Worm (Caenorhabditis elegans) whole organism, midembryonic: ENCODE results near the gene F41E6.1.

ENCODE experiments used
- T22C8.4 ChIP-seq: fragments of 200-800 bp; sonication (Bioruptor generic); IDR thresholded peaks from 2 replicates; pipeline ENCODE4 v1.3.6; 2022; ENCODE audit warnings: missing genetic modification characterization, missing compliant biosample characterization
- cog-1 ChIP-seq: sonication (generic microtip); optimal IDR thresholded peaks from 2 replicates; lab custom pipeline; 2016; ENCODE audit warnings: missing genetic modification characterization, missing compliant biosample characterization
- flt-1 ChIP-seq: fragments of 200-800 bp; sonication (Bioruptor generic); IDR thresholded peaks from 2 replicates; pipeline ENCODE4 v1.3.6; 2022; ENCODE audit warnings: missing genetic modification characterization, missing compliant biosample characterization
- klf-2 ChIP-seq: fragments of 200-800 bp; sonication (Bioruptor generic); conservative IDR thresholded peaks from 2 replicates; pipeline ENCODE4 v1.3.6; 2022; ENCODE audit warnings: missing genetic modification reagents, missing genetic modification characterization, missing compliant biosample characterization
- med-1 ChIP-seq: sonication (generic microtip); optimal IDR thresholded peaks from 2 replicates; lab custom pipeline; 2017; ENCODE audit warnings: missing genetic modification characterization, mild to moderate bottlenecking, missing compliant biosample characterization, antibody characterized with exemption, missing genetic modification reagents; ENCODE audit not compliant: insufficient read depth
- ref-1 ChIP-seq: fragments of 200-800 bp; sonication (Bioruptor generic); conservative IDR thresholded peaks from 2 replicates; pipeline ENCODE4 v1.3.6; 2022; ENCODE audit warnings: missing genetic modification reagents, missing genetic modification characterization, missing compliant biosample characterization
- tab-1 ChIP-seq: fragments of 200-800 bp; sonication (Bioruptor generic); IDR thresholded peaks from 2 replicates; pipeline ENCODE4 v1.3.6; 2022; ENCODE audit warnings: missing genetic modification characterization, missing compliant biosample characterization
- ztf-23 ChIP-seq: fragments of 200-800 bp; sonication (Bioruptor generic); IDR thresholded peaks from 2 replicates; pipeline ENCODE4 v1.3.6; 2022; ENCODE audit warnings: missing genetic modification reagents, missing genetic modification characterization, missing compliant biosample characterization
- ztf-29 ChIP-seq: fragments of 200-800 bp; sonication (Bioruptor generic); IDR thresholded peaks from 2 replicates; pipeline ENCODE4 v1.3.6; 2022; ENCODE audit warnings: missing genetic modification reagents, missing genetic modification characterization, missing compliant biosample characterization

F41E6.1 gene

ce11 chrV:8654460-8655419, 32.3 kb downstream of the F41E6.1 start:
- no peak for TF ChIP-seq med-1 (GFP tag; lab: Kevin White, UChicago)
- TF ChIP-seq flt-1: no peak
- no peak for TF ChIP-seq ztf-29 (GFP tag; lab: Robert Waterston, UW)
- TF ChIP-seq ref-1 (GFP tag; lab: Robert Waterston, UW): no peak
- TF ChIP-seq klf-2 (GFP tag; lab: Robert Waterston, UW): no peak
- no peak for TF ChIP-seq tab-1 (GFP tag; lab: Robert Waterston, UW)
- TF ChIP-seq T22C8.4 (GFP tag; lab: Robert Waterston, UW): no peak
- TF ChIP-seq ztf-23 (GFP tag; lab: Robert Waterston, UW): no peak
- no peak for TF ChIP-seq cog-1

ce11 chrV:8657911-8658310, 35.5 kb downstream of the F41E6.1 start:
- TF ChIP-seq ztf-23 (GFP tag; lab: Robert Waterston, UW) (no peak), med-1 (GFP tag; lab: Kevin White, UChicago) (no peak), ref-1 (GFP tag; lab: Robert Waterston, UW) (no peak)

- TF ChIP-seq T22C8.4 (GFP tag; lab: Robert Waterston, UW) (no peak), med-1 (GFP tag; lab: Kevin White, UChicago) (no peak), cog-1 (no peak), ref-1 (GFP tag; lab: Robert Waterston, UW) (no peak), ztf-23 (GFP tag; lab: Robert Waterston, UW) (no peak), ztf-29 (GFP tag; lab: Robert Waterston, UW) (no peak)
Measured at ce11 chrV:8658577-8659362, 36.4 kb downstream of the F41E6.1 start.

- no peak for TF ChIP-seq T22C8.4 (GFP tag; lab: Robert Waterston, UW)
- TF ChIP-seq tab-1 (GFP tag; lab: Robert Waterston, UW): no peak
- no peak for TF ChIP-seq cog-1
- no peak for TF ChIP-seq ztf-23 (GFP tag; lab: Robert Waterston, UW)
- no peak for TF ChIP-seq ref-1 (GFP tag; lab: Robert Waterston, UW)
Measured at ce11 chrV:8660475-8660874, 38.1 kb downstream of the F41E6.1 start.

ce11 chrV:8661241-8661954, 39.0 kb downstream of the F41E6.1 start:
- no peak for TF ChIP-seq cog-1
- TF ChIP-seq flt-1: no peak
- TF ChIP-seq T22C8.4 (GFP tag; lab: Robert Waterston, UW): no peak
- TF ChIP-seq ztf-29 (GFP tag; lab: Robert Waterston, UW): no peak
- no peak for TF ChIP-seq ztf-23 (GFP tag; lab: Robert Waterston, UW)
- no peak for TF ChIP-seq klf-2 (GFP tag; lab: Robert Waterston, UW)
- no peak for TF ChIP-seq tab-1 (GFP tag; lab: Robert Waterston, UW)
- no peak for TF ChIP-seq ref-1 (GFP tag; lab: Robert Waterston, UW)
- TF ChIP-seq med-1 (GFP tag; lab: Kevin White, UChicago): no peak

ce11 chrV:8662056-8663006, 39.9 kb downstream of the F41E6.1 start:
- TF ChIP-seq med-1 (GFP tag; lab: Kevin White, UChicago) (no peak), T22C8.4 (GFP tag; lab: Robert Waterston, UW) (no peak), flt-1 (no peak), ztf-29 (GFP tag; lab: Robert Waterston, UW) (no peak)

- no peak for TF ChIP-seq ztf-23 (GFP tag; lab: Robert Waterston, UW)
- TF ChIP-seq med-1 (GFP tag; lab: Kevin White, UChicago): no peak
- no peak for TF ChIP-seq cog-1
- TF ChIP-seq flt-1: no peak
Measured at ce11 chrV:8663023-8663422, 40.6 kb downstream of the F41E6.1 start.

ce11 chrV:8665765-8666164, 43.4 kb downstream of the F41E6.1 start, which contains the start of gene ZC190.4:
Gene ZC190.4, plus strand, starts transcription at chrV:8666065.
- TF ChIP-seq ztf-29 (GFP tag; lab: Robert Waterston, UW) (no peak), klf-2 (GFP tag; lab: Robert Waterston, UW) (no peak), ref-1 (GFP tag; lab: Robert Waterston, UW) (no peak), tab-1 (GFP tag; lab: Robert Waterston, UW) (no peak), med-1 (GFP tag; lab: Kevin White, UChicago) (no peak), flt-1 (no peak), T22C8.4 (GFP tag; lab: Robert Waterston, UW) (no peak), ztf-23 (GFP tag; lab: Robert Waterston, UW) (no peak), cog-1 (no peak)
